Fruit fly (Drosophila melanogaster) whole organism, embryonic: ENCODE data around the gene CG11986.

ENCODE experiments used
- ATbp ChIP-seq: fragments of 200-800 bp; sonication (Bioruptor generic); optimal IDR thresholded peaks from 2 replicates; lab custom pipeline; 2017; ENCODE audit warnings: missing biosample characterization, mild to moderate bottlenecking, missing genetic modification characterization, missing genetic modification reagents
- CG10366 ChIP-seq: fragments of 200-800 bp; sonication (Bioruptor generic); IDR thresholded peaks from 2 replicates; pipeline ENCODE4 v1.3.6; 2022; ENCODE audit warnings: missing biosample characterization, missing genetic modification characterization
- CG1233 ChIP-seq: fragments of 200-800 bp; sonication (Bioruptor generic); optimal IDR thresholded peaks from 4 replicates; lab custom pipeline; 2018; ENCODE audit warnings: missing biosample characterization, mild to moderate bottlenecking, missing genetic modification characterization
- CG13894 ChIP-seq: fragments of 200-800 bp; sonication (Bioruptor generic); optimal IDR thresholded peaks from 3 replicates; lab custom pipeline; 2018; ENCODE audit warnings: missing biosample characterization, mild to moderate bottlenecking, missing genetic modification characterization, moderate library complexity
- CG1603 ChIP-seq: fragments of 200-800 bp; sonication (Bioruptor generic); optimal IDR thresholded peaks from 2 replicates; lab custom pipeline; 2019; ENCODE audit warnings: missing biosample characterization, mild to moderate bottlenecking, missing genetic modification characterization, moderate library complexity
- CG17802 ChIP-seq: fragments of 200-800 bp; sonication (Bioruptor generic); optimal IDR thresholded peaks from 2 replicates; lab custom pipeline; 2018; ENCODE audit warnings: missing biosample characterization, mild to moderate bottlenecking, missing genetic modification characterization, moderate library complexity
- CG30020 ChIP-seq: fragments of 200-800 bp; optimal IDR thresholded peaks from 2 replicates; lab custom pipeline; 2019; ENCODE audit warnings: missing biosample characterization, mild to moderate bottlenecking, missing genetic modification characterization, moderate library complexity
- CG31224 ChIP-seq: fragments of 200-800 bp; sonication (Bioruptor generic); IDR thresholded peaks from 2 replicates; pipeline ENCODE4 v1.3.6; 2022; ENCODE audit warnings: missing biosample characterization, missing genetic modification characterization
- CG4404 ChIP-seq: fragments of 200-800 bp; sonication (Bioruptor generic); IDR thresholded peaks from 2 replicates; pipeline ENCODE4 v1.3.6; 2022; ENCODE audit warnings: missing biosample characterization, missing genetic modification characterization
- CG4854 ChIP-seq: fragments of 200-800 bp; sonication (Bioruptor generic); optimal IDR thresholded peaks from 2 replicates; lab custom pipeline; 2016; ENCODE audit warnings: missing biosample characterization, missing genetic modification characterization, inconsistent platforms
- CG5245 ChIP-seq: fragments of 200-800 bp; sonication (Bioruptor generic); optimal IDR thresholded peaks from 3 replicates; lab custom pipeline; 2016; ENCODE audit warnings: missing biosample characterization, missing genetic modification characterization
- CG8089 ChIP-seq: fragments of 200-800 bp; sonication (Bioruptor generic); optimal IDR thresholded peaks from 3 replicates; lab custom pipeline; 2016; ENCODE audit warnings: missing biosample characterization, missing genetic modification characterization
- CTCF ChIP-seq: fragments of 200-800 bp; sonication (Bioruptor generic); optimal IDR thresholded peaks from 2 replicates; lab custom pipeline; 2017; ENCODE audit warnings: missing biosample characterization, mild to moderate bottlenecking, missing genetic modification characterization, moderate library complexity
- H2.0 ChIP-seq: fragments of 200-800 bp; sonication (Bioruptor generic); IDR thresholded peaks from 2 replicates; pipeline ENCODE4 v1.3.6; 2022; ENCODE audit warnings: missing biosample characterization, missing genetic modification characterization
- Hmr ChIP-seq: fragments of 200-800 bp; sonication (Bioruptor generic); optimal IDR thresholded peaks from 3 replicates; lab custom pipeline; 2017; ENCODE audit warnings: mild to moderate bottlenecking, missing biosample characterization, missing genetic modification reagents, missing genetic modification characterization
- Optix ChIP-seq: fragments of 200-800 bp; sonication (Bioruptor generic); IDR thresholded peaks from 3 replicates; pipeline ENCODE4 v1.3.6; 2022; ENCODE audit warnings: missing biosample characterization, missing genetic modification characterization
- Six4 ChIP-seq: fragments of 200-800 bp; sonication (Bioruptor generic); optimal IDR thresholded peaks from 2 replicates; lab custom pipeline; 2016; ENCODE audit warnings: missing biosample characterization, missing genetic modification characterization
- Stat92E ChIP-seq, 3 experiments: fragments of >200 bp in 2 of 3; fragments of 200-800 bp in 1 of 3; sonication (Bioruptor generic) in 1 of 3; optimal IDR thresholded peaks; 2 replicates each; lab custom pipeline; 2017 to 2019; ENCODE audit warnings: missing biosample characterization in 3 of 3, missing genetic modification characterization in 3 of 3, mild to moderate bottlenecking in 1 of 3, moderate library complexity in 1 of 3
- Tbp ChIP-seq: fragments of >200 bp; optimal IDR thresholded peaks from 2 replicates; lab custom pipeline; 2018; ENCODE audit warnings: missing biosample characterization, missing genetic modification characterization
- bigmax ChIP-seq: fragments of 200-800 bp; sonication (Bioruptor generic); optimal IDR thresholded peaks from 2 replicates; lab custom pipeline; 2018; ENCODE audit warnings: missing biosample characterization, mild to moderate bottlenecking, missing genetic modification characterization
- bowl ChIP-seq: fragments of 200-800 bp; sonication (Bioruptor generic); IDR thresholded peaks from 2 replicates; pipeline ENCODE4 v1.3.6; 2022; ENCODE audit warnings: missing biosample characterization, missing genetic modification characterization
- corto ChIP-seq: fragments of 200-800 bp; sonication (Bioruptor generic); optimal IDR thresholded peaks from 2 replicates; lab custom pipeline; 2016; ENCODE audit warnings: missing biosample characterization, mild to moderate bottlenecking, missing genetic modification characterization, moderate library complexity
- dysf ChIP-seq: fragments of 200-800 bp; sonication (Bioruptor generic); IDR thresholded peaks from 3 replicates; pipeline ENCODE4 v1.3.6; 2022; ENCODE audit warnings: missing biosample characterization, missing genetic modification characterization
- exex ChIP-seq: fragments of 200-800 bp; sonication (Bioruptor generic); optimal IDR thresholded peaks from 4 replicates; lab custom pipeline; 2018; ENCODE audit warnings: missing biosample characterization, mild to moderate bottlenecking, missing genetic modification characterization, moderate library complexity
- fu2 ChIP-seq: fragments of 200-800 bp; sonication (Bioruptor generic); optimal IDR thresholded peaks from 2 replicates; lab custom pipeline; 2016; ENCODE audit warnings: missing biosample characterization, missing genetic modification characterization
- ind ChIP-seq: fragments of 200-800 bp; sonication (Bioruptor generic); optimal IDR thresholded peaks from 3 replicates; lab custom pipeline; 2016; ENCODE audit warnings: missing biosample characterization, missing genetic modification characterization
- lmd ChIP-seq: fragments of 200-800 bp; sonication (Bioruptor generic); IDR thresholded peaks from 2 replicates; pipeline ENCODE4 v1.3.6; 2022; ENCODE audit warnings: missing biosample characterization, missing genetic modification characterization
- nau ChIP-seq: fragments of 200-800 bp; sonication (Bioruptor generic); optimal IDR thresholded peaks from 3 replicates; lab custom pipeline; 2017; ENCODE audit warnings: missing biosample characterization, mild to moderate bottlenecking, missing genetic modification characterization, missing genetic modification reagents
- nom ChIP-seq: fragments of 200-800 bp; sonication (Bioruptor generic); optimal IDR thresholded peaks from 2 replicates; lab custom pipeline; 2017; ENCODE audit warnings: missing biosample characterization, missing genetic modification characterization, mild to moderate bottlenecking, moderate library complexity, missing genetic modification reagents
- org-1 ChIP-seq: fragments of 200-800 bp; sonication (Bioruptor generic); optimal IDR thresholded peaks from 2 replicates; lab custom pipeline; 2017; ENCODE audit warnings: missing biosample characterization, missing genetic modification characterization
- pnt ChIP-seq: fragments of 200-800 bp; sonication (Bioruptor generic); optimal IDR thresholded peaks from 3 replicates; lab custom pipeline; 2016; ENCODE audit warnings: missing biosample characterization, missing genetic modification characterization
- pros ChIP-seq: fragments of 200-800 bp; sonication (Bioruptor generic); optimal IDR thresholded peaks from 3 replicates; lab custom pipeline; 2019; ENCODE audit warnings: missing biosample characterization, mild to moderate bottlenecking, missing genetic modification characterization, moderate library complexity
- ro ChIP-seq: fragments of 200-800 bp; sonication (Bioruptor generic); IDR thresholded peaks from 2 replicates; pipeline ENCODE4 v1.3.6; 2022; ENCODE audit warnings: missing biosample characterization, missing genetic modification characterization
- seq ChIP-seq: fragments of 200-800 bp; sonication (Bioruptor generic); IDR thresholded peaks from 2 replicates; pipeline ENCODE4 v1.3.6; 2022; ENCODE audit warnings: missing biosample characterization, missing genetic modification characterization
- shn ChIP-seq: fragments of 200-800 bp; sonication (Bioruptor generic); optimal IDR thresholded peaks from 3 replicates; lab custom pipeline; 2016; ENCODE audit warnings: missing biosample characterization, missing genetic modification characterization
- so ChIP-seq: fragments of 200-800 bp; sonication (Bioruptor generic); IDR thresholded peaks from 3 replicates; pipeline ENCODE4 v1.3.6; 2022; ENCODE audit warnings: missing biosample characterization, missing genetic modification characterization
- sug ChIP-seq: fragments of 200-800 bp; optimal IDR thresholded peaks from 2 replicates; lab custom pipeline; 2019; ENCODE audit warnings: missing biosample characterization, mild to moderate bottlenecking, missing genetic modification characterization, moderate library complexity
- tll ChIP-seq, 2 experiments: fragments of 200-800 bp in 1 of 2; fragments of >200 bp in 1 of 2; sonication (Bioruptor generic) in 1 of 2; optimal IDR thresholded peaks; 2 replicates each; lab custom pipeline; 2017 to 2019; ENCODE audit warnings: missing biosample characterization in 2 of 2, missing genetic modification characterization in 2 of 2, mild to moderate bottlenecking in 1 of 2, moderate library complexity in 1 of 2
- wdn ChIP-seq: fragments of 200-800 bp; sonication (Bioruptor generic); IDR thresholded peaks from 2 replicates; pipeline ENCODE4 v1.3.6; 2022; ENCODE audit warnings: missing biosample characterization, missing genetic modification characterization
- wek ChIP-seq: fragments of 200-800 bp; sonication (Bioruptor generic); optimal IDR thresholded peaks from 3 replicates; lab custom pipeline; 2018; ENCODE audit warnings: missing biosample characterization, mild to moderate bottlenecking, missing genetic modification characterization, moderate library complexity
- wor ChIP-seq: fragments of 200-800 bp; sonication (Bioruptor generic); IDR thresholded peaks from 2 replicates; pipeline ENCODE4 v1.3.6; 2022; ENCODE audit warnings: missing biosample characterization, missing genetic modification characterization
- yki ChIP-seq: fragments of >200 bp; optimal IDR thresholded peaks from 3 replicates; lab custom pipeline; 2018

The CG11986 gene

dm6 chr3R:8984602-8985074 is 30.6 kb upstream of the CG11986 start, which contains the start of gene CG11970 (continued):
- TF ChIP-seq CG5245 (no peak), wdn (GFP tag; lab: Robert Waterston, UW) (no peak), CG1233 (GFP tag; lab: Kevin White, UChicago) (no peak), CG13894 (tag; lab: Kevin White, UChicago) (no peak), Tbp (no peak), fu2 (GFP tag; lab: Kevin White, UChicago) (peak; percentile 32), nau (GFP tag; lab: Kevin White, UChicago) (no peak), Hmr (GFP tag; lab: Kevin White, UChicago) (no peak), ATbp (GFP tag; lab: Kevin White, UChicago) (no peak), Stat92E (GFP tag; optimal IDR thresholded peaks at IDR 0.05; lab: Kevin White, UChicago) (no peak), Six4 (GFP tag; lab: Kevin White, UChicago) (no peak), lmd (GFP tag; lab: Robert Waterston, UW) (peak; percentile 9; the same call in 1 of the 2 replicates), pnt (GFP tag; lab: Kevin White, UChicago) (peak; percentile 12), H2.0 (GFP tag; lab: Robert Waterston, UW) (0 out of 2 replicates have a peak, but pooled peaks have one; percentile 3), nom (GFP tag; lab: Kevin White, UChicago) (no peak), CG10366 (GFP tag; lab: Robert Waterston, UW) (peak; percentile 26; the same call in 1 of the 2 replicates), bigmax (GFP tag; lab: Kevin White, UChicago) (peak; percentile 91), tll (GFP tag; optimal IDR thresholded peaks at IDR 0.05; lab: Kevin White, UChicago) (no peak), CG17802 (tag; lab: Kevin White, UChicago) (no peak), ro (GFP tag; lab: Robert Waterston, UW) (no peak), wor (no peak), corto (GFP tag; lab: Kevin White, UChicago) (no peak), CG31224 (GFP tag; lab: Robert Waterston, UW) (no peak), shn (GFP tag; lab: Kevin White, UChicago) (peak; percentile 34), so (no peak), CG1603 (no peak), seq (GFP tag; lab: Robert Waterston, UW) (peak; percentile 53), wek (GFP tag; lab: Kevin White, UChicago) (no peak), CG4404 (GFP tag; lab: Robert Waterston, UW) (peak; percentile 40; the same call in 1 of the 2 replicates), CG8089 (peak; percentile 8), CG30020 (peak; percentile 52), Optix (GFP tag; lab: Robert Waterston, UW) (no peak), CG4854 (GFP tag; lab: Kevin White, UChicago) (no peak), CTCF (peak; percentile 3), dysf (GFP tag; lab: Robert Waterston, UW) (no peak; the same call in 2 of the 3 replicates), yki (no peak), sug (tag; lab: Kevin White, UChicago) (peak; percentile 47), bowl (GFP tag; lab: Robert Waterston, UW) (no peak), pros (GFP tag; lab: Kevin White, UChicago) (peak; percentile 64), exex (no peak), ind (GFP tag; lab: Kevin White, UChicago) (peak; percentile 55), org-1 (GFP tag; lab: Kevin White, UChicago) (no peak)
